Worm (Caenorhabditis elegans): ENCODE data around the gene rab-14.

ce11 chrX:15586192-15586591, 20.2 kb downstream of the rab-14 start:
- no peak for TF ChIP-seq dao-5 (tag; optimal IDR thresholded peaks at IDR 0.05)
- no peak for TF ChIP-seq him-1 (tag; optimal IDR thresholded peaks at IDR 0.05)

All from whole organism, L4/young adult.